Worm (Caenorhabditis elegans) whole organism, young adult: Measurements from ENCODE around the gene acs-11.

ENCODE experiments used
- B0019.2 ChIP-seq: fragments of 200-800 bp; sonication (Bioruptor generic); conservative IDR thresholded peaks from 2 replicates; pipeline ENCODE4 v1.3.6; 2022; ENCODE audit warnings: missing genetic modification reagents, missing genetic modification characterization, missing compliant biosample characterization
- B0336.3 ChIP-seq: fragments of 200-800 bp; sonication (Bioruptor generic); IDR thresholded peaks from 2 replicates; pipeline ENCODE4 v1.3.6; 2022; ENCODE audit warnings: missing genetic modification characterization, missing compliant biosample characterization
- D2030.7 ChIP-seq: fragments of 200-800 bp; sonication (Bioruptor generic); IDR thresholded peaks from 2 replicates; pipeline ENCODE4 v1.3.6; 2022; ENCODE audit warnings: missing genetic modification reagents, missing genetic modification characterization, missing compliant biosample characterization
- F10E7.11 ChIP-seq: sonication (generic microtip); optimal IDR thresholded peaks from 2 replicates; lab custom pipeline; 2017; ENCODE audit warnings: mild to moderate bottlenecking, missing genetic modification characterization, moderate library complexity, missing compliant biosample characterization
- F33H1.4 ChIP-seq: fragments of 200-800 bp; sonication (Bioruptor generic); IDR thresholded peaks from 2 replicates; pipeline ENCODE4 v1.3.6; 2022; ENCODE audit warnings: missing genetic modification reagents, missing genetic modification characterization, missing compliant biosample characterization
- F37B4.10 ChIP-seq: fragments of 200-800 bp; sonication (Bioruptor generic); IDR thresholded peaks from 2 replicates; pipeline ENCODE4 v1.3.6; 2022; ENCODE audit warnings: missing genetic modification characterization, missing compliant biosample characterization
- F52B5.7 ChIP-seq: sonication (generic microtip); optimal IDR thresholded peaks from 2 replicates; lab custom pipeline; 2016; ENCODE audit warnings: mild to moderate bottlenecking, missing genetic modification characterization, missing compliant biosample characterization
- K12H6.12 ChIP-seq: fragments of 200-800 bp; sonication (Bioruptor generic); optimal IDR thresholded peaks from 2 replicates; lab custom pipeline; 2018; ENCODE audit warnings: mild to moderate bottlenecking, missing genetic modification characterization, missing compliant biosample characterization
- T26A5.8 ChIP-seq: sonication (generic microtip); optimal IDR thresholded peaks from 2 replicates; lab custom pipeline; 2016; ENCODE audit warnings: missing genetic modification characterization, missing compliant biosample characterization
- Y53G8AR.9 ChIP-seq: fragments of 200-800 bp; sonication (Bioruptor generic); conservative IDR thresholded peaks from 2 replicates; pipeline ENCODE4 v1.3.6; 2022; ENCODE audit warnings: missing genetic modification reagents, missing genetic modification characterization, missing compliant biosample characterization
- Y56A3A.18 ChIP-seq: fragments of 200-800 bp; sonication (Bioruptor generic); IDR thresholded peaks from 2 replicates; pipeline ENCODE4 v1.3.6; 2022; ENCODE audit warnings: missing genetic modification reagents, missing genetic modification characterization, missing compliant biosample characterization
- Y95B8A.8 ChIP-seq: fragments of 200-800 bp; sonication (Bioruptor generic); IDR thresholded peaks from 2 replicates; pipeline ENCODE4 v1.3.6; 2022; ENCODE audit warnings: missing genetic modification reagents, missing genetic modification characterization, missing compliant biosample characterization
- ZK185.1 ChIP-seq: sonication (generic microtip); optimal IDR thresholded peaks from 2 replicates; lab custom pipeline; 2016; ENCODE audit warnings: mild to moderate bottlenecking, missing genetic modification characterization, missing compliant biosample characterization; ENCODE audit not compliant: poor library complexity, severe bottlenecking
- ama-1 ChIP-seq, 3 experiments: fragments of 150-350 bp in 1 of 3; sonication (generic microtip) in 2 of 3; optimal IDR thresholded peaks; 2 replicates each; lab custom pipeline; 2014 to 2018; ENCODE audit warnings: missing biosample characterization in 2 of 3, missing genetic modification characterization in 2 of 3, missing genetic modification reagents in 2 of 3
- athp-1 ChIP-seq: sonication (generic microtip); optimal IDR thresholded peaks from 2 replicates; lab custom pipeline; 2017; ENCODE audit warnings: mild to moderate bottlenecking, missing genetic modification characterization, missing compliant biosample characterization
- bed-1 ChIP-seq: fragments of 200-800 bp; sonication (Bioruptor generic); IDR thresholded peaks from 2 replicates; pipeline ENCODE4 v1.3.6; 2022; ENCODE audit warnings: missing genetic modification reagents, missing genetic modification characterization, missing compliant biosample characterization
- bed-2 ChIP-seq: fragments of 200-800 bp; sonication (Bioruptor generic); IDR thresholded peaks from 2 replicates; pipeline ENCODE4 v1.3.6; 2022; ENCODE audit warnings: missing genetic modification reagents, missing genetic modification characterization, missing compliant biosample characterization
- ceh-40 ChIP-seq: fragments of 200-800 bp; sonication (Bioruptor generic); IDR thresholded peaks from 2 replicates; pipeline ENCODE4 v1.3.6; 2022; ENCODE audit warnings: missing genetic modification characterization, missing compliant biosample characterization
- chd-7 ChIP-seq: sonication (generic microtip); optimal IDR thresholded peaks from 2 replicates; lab custom pipeline; 2016; ENCODE audit warnings: mild to moderate bottlenecking, missing genetic modification characterization, moderate library complexity, missing compliant biosample characterization
- dpl-1 ChIP-seq: fragments of 150-350 bp; optimal IDR thresholded peaks from 2 replicates; lab custom pipeline; 2014; ENCODE audit warnings: missing biosample characterization, missing genetic modification reagents, missing genetic modification characterization
- egrh-3 ChIP-seq: fragments of 200-800 bp; sonication (Bioruptor generic); IDR thresholded peaks from 2 replicates; pipeline ENCODE4 v1.3.6; 2022; ENCODE audit warnings: missing genetic modification reagents, missing genetic modification characterization, missing compliant biosample characterization
- ekl-4 ChIP-seq: fragments of 200-800 bp; sonication (Bioruptor generic); IDR thresholded peaks from 2 replicates; pipeline ENCODE4 v1.3.6; 2022; ENCODE audit warnings: missing genetic modification reagents, missing genetic modification characterization, missing compliant biosample characterization
- him-1 ChIP-seq: sonication (generic microtip); optimal IDR thresholded peaks from 2 replicates; lab custom pipeline; 2016; ENCODE audit warnings: missing genotype, missing genetic modification reagents, missing genetic modification characterization, missing compliant biosample characterization
- hlh-12 ChIP-seq: sonication (generic microtip); optimal IDR thresholded peaks from 2 replicates; lab custom pipeline; 2016; ENCODE audit warnings: missing genetic modification characterization, missing compliant biosample characterization
- hmg-20 ChIP-seq: fragments of 200-800 bp; sonication (Bioruptor generic); IDR thresholded peaks from 2 replicates; pipeline ENCODE4 v1.3.6; 2022; ENCODE audit warnings: missing genetic modification reagents, missing genetic modification characterization, missing compliant biosample characterization
- hrde-1 ChIP-seq: sonication (generic microtip); optimal IDR thresholded peaks from 2 replicates; lab custom pipeline; 2016; ENCODE audit warnings: missing genetic modification characterization, mild to moderate bottlenecking, missing compliant biosample characterization, moderate library complexity, missing genotype, missing genetic modification reagents, borderline replicate concordance
- let-526 ChIP-seq: fragments of 200-800 bp; sonication (Bioruptor generic); IDR thresholded peaks from 2 replicates; pipeline ENCODE4 v1.3.6; 2022; ENCODE audit warnings: missing genetic modification reagents, missing genetic modification characterization, missing compliant biosample characterization
- let-607 ChIP-seq, 2 experiments: fragments of 200-800 bp in 1 of 2; sonication (Bioruptor generic) in 1 of 2; sonication (generic microtip) in 1 of 2; optimal IDR thresholded peaks; 2 replicates each; lab custom pipeline; 2016 to 2018; ENCODE audit warnings: mild to moderate bottlenecking in 2 of 2, missing compliant biosample characterization in 2 of 2, missing genetic modification characterization in 2 of 2, moderate library complexity in 2 of 2, missing genotype in 1 of 2
- lin-35 ChIP-seq, 3 experiments: fragments of 150-350 bp in 2 of 3; sonication (generic microtip) in 1 of 3; optimal IDR thresholded peaks; 2 replicates each; lab custom pipeline; 2014 to 2018; ENCODE audit warnings: missing biosample characterization in 3 of 3, missing genetic modification characterization in 3 of 3, missing genetic modification reagents in 3 of 3
- lin-54 ChIP-seq: fragments of 200-800 bp; sonication (Bioruptor generic); optimal IDR thresholded peaks from 2 replicates; lab custom pipeline; 2018; ENCODE audit warnings: mild to moderate bottlenecking, missing genetic modification characterization, missing compliant biosample characterization
- lsl-1 ChIP-seq: fragments of 200-800 bp; sonication (Bioruptor generic); optimal IDR thresholded peaks from 2 replicates; lab custom pipeline; 2018; ENCODE audit warnings: mild to moderate bottlenecking, missing genetic modification characterization, moderate library complexity, missing compliant biosample characterization
- madf-6 ChIP-seq: fragments of 200-800 bp; sonication (Bioruptor generic); IDR thresholded peaks from 2 replicates; pipeline ENCODE4 v1.3.6; 2022; ENCODE audit warnings: missing genetic modification reagents, missing genetic modification characterization, missing compliant biosample characterization
- mes-4 ChIP-seq: sonication (generic microtip); optimal IDR thresholded peaks from 2 replicates; lab custom pipeline; 2016; ENCODE audit warnings: missing genotype, missing genetic modification characterization, missing compliant biosample characterization
- nfya-2 ChIP-seq: fragments of 200-800 bp; sonication (Bioruptor generic); IDR thresholded peaks from 2 replicates; pipeline ENCODE4 v1.3.6; 2022; ENCODE audit warnings: missing genetic modification reagents, missing genetic modification characterization, missing compliant biosample characterization
- nhr-80 ChIP-seq: sonication (generic microtip); optimal IDR thresholded peaks from 2 replicates; lab custom pipeline; 2016; ENCODE audit warnings: missing genetic modification characterization, missing compliant biosample characterization
- pbrm-1 ChIP-seq: fragments of 200-800 bp; sonication (Bioruptor generic); IDR thresholded peaks from 2 replicates; pipeline ENCODE4 v1.3.6; 2022; ENCODE audit warnings: missing genetic modification reagents, missing genetic modification characterization, missing compliant biosample characterization
- repo-1 ChIP-seq: sonication (generic microtip); optimal IDR thresholded peaks from 2 replicates; lab custom pipeline; 2017; ENCODE audit warnings: mild to moderate bottlenecking, missing genetic modification characterization, missing compliant biosample characterization
- snpc-3.4 ChIP-seq: sonication (generic microtip); optimal IDR thresholded peaks from 2 replicates; lab custom pipeline; 2017; ENCODE audit warnings: missing genetic modification characterization, mild to moderate bottlenecking, missing compliant biosample characterization, antibody characterized with exemption, moderate library complexity, missing genotype, missing genetic modification reagents
- snpc-4 ChIP-seq, 5 experiments: fragments of 150-350 bp in 1 of 5; sonication (generic microtip) in 4 of 5; optimal IDR thresholded peaks; 2 replicates each; lab custom pipeline; 2014 to 2018; ENCODE audit warnings: missing genetic modification characterization in 5 of 5, missing biosample characterization in 3 of 5, antibody characterized with exemption in 2 of 5, mild to moderate bottlenecking in 2 of 5, missing compliant biosample characterization in 2 of 5, missing genotype in 2 of 5, moderate library complexity in 2 of 5, missing genetic modification reagents in 1 of 5
- unc-130 ChIP-seq: sonication (generic microtip); optimal IDR thresholded peaks from 2 replicates; lab custom pipeline; 2016; ENCODE audit warnings: missing genetic modification reagents, missing genetic modification characterization, missing compliant biosample characterization
- xnd-1 ChIP-seq: sonication (generic microtip); optimal IDR thresholded peaks from 2 replicates; lab custom pipeline; 2016; ENCODE audit warnings: missing genotype, missing genetic modification reagents, missing genetic modification characterization, missing compliant biosample characterization
- zfh-2 ChIP-seq: fragments of 200-800 bp; sonication (Bioruptor generic); conservative IDR thresholded peaks from 2 replicates; pipeline ENCODE4 v1.3.6; 2022; ENCODE audit warnings: missing genetic modification reagents, missing genetic modification characterization, missing compliant biosample characterization
- ztf-22 ChIP-seq: fragments of 200-800 bp; sonication (Bioruptor generic); optimal IDR thresholded peaks from 2 replicates; lab custom pipeline; 2018; ENCODE audit warnings: mild to moderate bottlenecking, missing genetic modification characterization, moderate library complexity, missing compliant biosample characterization
- ztf-25 ChIP-seq: fragments of 200-800 bp; sonication (Bioruptor generic); IDR thresholded peaks from 2 replicates; pipeline ENCODE4 v1.3.6; 2022; ENCODE audit warnings: missing genetic modification reagents, missing genetic modification characterization, missing compliant biosample characterization

acs-11 gene

ce11 chrII:4706359-4706871 is 35.5 kb upstream of the acs-11 start, which contains the start of the genes F10G7.9 and tsn-1 (continued):
- TF ChIP-seq madf-6 (GFP tag; lab: Robert Waterston, UW): peak; percentile 76
- TF ChIP-seq snpc-4 (GFP tag; optimal IDR thresholded peaks at IDR 0.05; lab: Kevin White, UChicago): no peak
- TF ChIP-seq snpc-4 (tag; optimal IDR thresholded peaks at IDR 0.05; lab: Kevin White, UChicago): peak in 3 of 4 experiments; percentile 7 to 53 (median 28)
- peak; percentile 98 to 99 for TF ChIP-seq let-607 (tag; optimal IDR thresholded peaks at IDR 0.05; lab: Kevin White, UChicago)
- TF ChIP-seq bed-2 (GFP tag; lab: Robert Waterston, UW): no peak
- no peak for TF ChIP-seq B0019.2 (GFP tag; lab: Robert Waterston, UW)
- no peak for TF ChIP-seq athp-1
- TF ChIP-seq dpl-1 (GFP tag; lab: Kevin White, UChicago): peak; percentile 52
- peak; percentile 68 for TF ChIP-seq lin-54
- peak; percentile 86 for TF ChIP-seq lsl-1 (GFP tag; lab: Kevin White, UChicago)
- TF ChIP-seq F37B4.10 (GFP tag; lab: Robert Waterston, UW): no peak
- no peak for TF ChIP-seq T26A5.8 (tag; lab: Kevin White, UChicago)
- TF ChIP-seq nhr-80 (tag; lab: Kevin White, UChicago): peak; percentile 77
- no peak for TF ChIP-seq repo-1
- TF ChIP-seq D2030.7 (GFP tag; lab: Robert Waterston, UW): peak; percentile 41; the same call in 1 of the 2 replicates
- TF ChIP-seq ZK185.1 (tag; lab: Kevin White, UChicago): peak; percentile 16
- no peak for TF ChIP-seq K12H6.12 (tag; lab: Kevin White, UChicago)
- no peak for TF ChIP-seq hmg-20 (GFP tag; lab: Robert Waterston, UW)
- TF ChIP-seq Y95B8A.8 (GFP tag; lab: Robert Waterston, UW): no peak
- no peak for TF ChIP-seq ceh-40
- peak; percentile 25; the same call in 1 of the 2 replicates for TF ChIP-seq pbrm-1
- TF ChIP-seq F10E7.11 (tag; lab: Kevin White, UChicago): no peak
- no peak for TF ChIP-seq ekl-4
- TF ChIP-seq F33H1.4 (GFP tag; lab: Robert Waterston, UW): peak; percentile 92
- no peak for TF ChIP-seq zfh-2 (GFP tag; lab: Robert Waterston, UW)
- no peak for TF ChIP-seq hlh-12 (tag; lab: Kevin White, UChicago)
- peak; percentile 12 for TF ChIP-seq xnd-1 (tag; lab: Kevin White, UChicago)
- peak; percentile 74 for TF ChIP-seq snpc-3.4 (tag; lab: Kevin White, UChicago)
- no peak for TF ChIP-seq egrh-3 (GFP tag; lab: Robert Waterston, UW)

ce11 chrII:4710120-4710519 is 31.8 kb upstream of the acs-11 start, which contains the start of gene tag-151:
tag-151 (plus strand) TSS chrII:4710277.
- TF ChIP-seq nfya-2 (0 out of 2 replicates have a peak, but pooled peaks have one; percentile 31), nhr-80 (tag; lab: Kevin White, UChicago) (no peak), ekl-4 (peak; percentile 49; the same call in 1 of the 2 replicates), let-526 (GFP tag; lab: Robert Waterston, UW) (no peak), ama-1 (optimal IDR thresholded peaks at IDR 0.05; lab: Kevin White, UChicago) (no peak), ama-1 (GFP tag; optimal IDR thresholded peaks at IDR 0.05; lab: Kevin White, UChicago) (peak in 1 of 2 experiments; percentile 71), snpc-4 (GFP tag; optimal IDR thresholded peaks at IDR 0.05; lab: Kevin White, UChicago) (no peak), snpc-4 (tag; optimal IDR thresholded peaks at IDR 0.05; lab: Kevin White, UChicago) (peak in 2 of 4 experiments; percentile 13 to 29), F52B5.7 (tag; lab: Kevin White, UChicago) (peak; percentile 16), lin-35 (GFP tag; optimal IDR thresholded peaks at IDR 0.05; lab: Kevin White, UChicago) (peak in 1 of 3 experiments; percentile 1), F10E7.11 (tag; lab: Kevin White, UChicago) (peak; percentile 45), Y95B8A.8 (GFP tag; lab: Robert Waterston, UW) (0 out of 2 replicates have a peak, but pooled peaks have one; percentile 8), athp-1 (peak; percentile 37), let-607 (tag; optimal IDR thresholded peaks at IDR 0.05; lab: Kevin White, UChicago) (peak in 1 of 2 experiments; percentile 45), ztf-22 (GFP tag; lab: Kevin White, UChicago) (no peak), ztf-25 (GFP tag; lab: Robert Waterston, UW) (no peak), snpc-3.4 (tag; lab: Kevin White, UChicago) (peak; percentile 66), him-1 (tag; lab: Kevin White, UChicago) (peak; percentile 5), chd-7 (peak; percentile 49), mes-4 (tag; lab: Kevin White, UChicago) (no peak), bed-1 (GFP tag; lab: Robert Waterston, UW) (no peak), Y56A3A.18 (GFP tag; lab: Robert Waterston, UW) (peak; percentile 73), xnd-1 (tag; lab: Kevin White, UChicago) (peak; percentile 23), Y53G8AR.9 (GFP tag; lab: Robert Waterston, UW) (0 out of 2 replicates have a peak, but pooled peaks have one; percentile 61), B0336.3 (GFP tag; lab: Robert Waterston, UW) (peak; percentile 66; the same call in 1 of the 2 replicates), repo-1 (peak; percentile 60), unc-130 (peak; percentile 46), hrde-1 (peak; percentile 77)
